Worm (Caenorhabditis elegans): ENCODE results near the gene H12I19.115.

The H12I19.115 gene

DNA sequence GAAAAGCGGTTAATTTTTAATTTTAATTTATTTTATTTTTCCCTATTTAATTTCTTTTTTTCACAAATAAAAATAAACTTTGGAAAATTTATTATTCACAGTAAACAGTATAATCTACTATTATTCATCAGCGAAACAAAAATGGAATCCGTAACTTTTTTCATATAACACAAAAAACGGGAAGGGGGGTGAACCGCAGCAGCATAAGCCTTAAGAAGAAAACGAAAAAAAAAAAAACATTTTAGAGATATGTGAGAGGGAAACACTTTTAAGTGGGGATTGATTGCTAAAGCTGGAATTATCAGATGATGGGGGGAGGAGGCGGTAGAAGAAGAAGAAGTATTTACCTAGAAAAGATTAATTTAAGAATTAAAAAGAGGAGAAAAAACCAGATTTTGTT is 20.0 kb downstream of the H12I19.115 start:
- TF ChIP-seq snpc-1.2 (GFP tag; IDR thresholded peaks at IDR 0.05) (peak; percentile 32; the same call in 1 of the 2 replicates), zfp-2 (tag; optimal IDR thresholded peaks at IDR 0.05) (no peak), lir-3 (tag; optimal IDR thresholded peaks at IDR 0.05) (no peak), nhr-102 (tag; optimal IDR thresholded peaks at IDR 0.05) (no peak), mdl-1 (tag; optimal IDR thresholded peaks at IDR 0.05) (no peak), F37D6.2 (tag; optimal IDR thresholded peaks at IDR 0.05) (no peak), ceh-44 (GFP tag; IDR thresholded peaks at IDR 0.05) (no peak)

DNA sequence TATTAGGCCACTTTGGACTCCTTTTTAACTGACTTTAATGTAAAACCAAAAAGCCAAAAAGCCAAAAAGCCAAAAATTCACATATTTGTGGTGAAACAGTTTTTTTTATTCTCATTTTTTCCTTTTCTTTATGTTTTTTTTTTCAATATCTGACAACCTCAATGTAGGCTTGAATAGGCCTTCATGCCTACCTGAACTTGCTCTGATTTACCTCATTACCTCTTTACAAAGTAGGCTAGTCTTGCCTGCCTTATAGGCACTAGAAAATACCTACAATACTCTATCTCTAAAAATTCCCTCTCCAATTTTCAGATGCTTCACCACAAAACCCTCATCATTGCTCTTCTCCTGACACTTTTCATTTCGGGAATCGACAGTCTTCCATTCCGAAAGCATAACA is 21.4 kb downstream of the H12I19.115 start, which contains the start of gene ins-34:
TSS of gene ins-34 (plus strand) at position 301 of the 400 bp plus-strand sequence.
- TF ChIP-seq nhr-102 (tag; optimal IDR thresholded peaks at IDR 0.05) (no peak), unc-62 (GFP tag; optimal IDR thresholded peaks at IDR 0.05 in 1 of 2) (no peak), unc-62 (tag; optimal IDR thresholded peaks at IDR 0.05) (no peak), dve-1 (tag; optimal IDR thresholded peaks at IDR 0.05; ENCODE audit: insufficient read depth) (no peak), dmd-6 (GFP tag; IDR thresholded peaks at IDR 0.05) (no peak)

DNA sequence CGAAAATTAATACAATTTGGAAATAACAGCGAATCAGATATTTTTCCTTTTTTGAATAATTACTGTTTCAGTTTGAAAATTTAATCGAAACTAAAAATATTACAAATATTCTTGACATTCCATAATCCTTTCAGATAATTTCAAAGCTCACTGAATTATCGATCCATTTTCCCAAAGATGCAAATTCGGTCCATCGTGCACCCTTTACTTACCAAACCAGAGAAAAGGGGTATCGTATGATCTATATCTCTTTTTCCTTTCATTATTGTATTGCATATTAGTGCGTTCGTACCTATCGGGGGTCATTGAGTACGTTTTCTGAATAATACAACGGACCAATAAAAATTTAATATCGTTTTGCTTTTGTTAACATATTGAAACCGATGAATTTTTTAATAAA is 22.9 kb downstream of the H12I19.115 start:
- TF ChIP-seq T20F7.1 (GFP tag; optimal IDR thresholded peaks at IDR 0.05) (no peak), jun-1 (tag; optimal IDR thresholded peaks at IDR 0.05) (no peak), nhr-25 (tag; optimal IDR thresholded peaks at IDR 0.05; ENCODE audit: borderline replicate concordance, insufficient read depth) (no peak), aly-2 (tag; optimal IDR thresholded peaks at IDR 0.05) (no peak), zip-11 (GFP tag; IDR thresholded peaks at IDR 0.05) (no peak), vab-7 (GFP tag; IDR thresholded peaks at IDR 0.05) (no peak), hlh-11 (tag; optimal IDR thresholded peaks at IDR 0.05) (no peak), set-16 (GFP tag; IDR thresholded peaks at IDR 0.05) (no peak)

DNA sequence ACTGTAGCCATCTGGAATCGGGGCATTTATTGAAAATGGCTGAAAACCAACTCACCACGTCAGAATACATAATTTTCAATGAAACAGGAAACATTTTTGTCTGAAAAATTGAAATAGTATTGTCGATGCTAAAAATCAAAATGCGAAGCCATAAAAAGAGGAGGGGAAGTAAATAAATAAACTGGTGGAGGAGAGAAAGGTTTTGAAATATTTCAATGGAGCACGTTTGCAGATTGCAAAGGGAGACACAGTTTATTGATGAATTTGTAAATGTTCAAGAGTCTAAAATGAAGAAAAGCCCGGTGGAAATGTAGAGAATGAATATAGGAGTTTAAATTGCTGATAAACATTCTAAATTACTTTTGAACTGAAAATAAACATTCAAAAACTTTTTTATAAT is 24.6 kb downstream of the H12I19.115 start, which contains the start of gene F52B11.5:
TSS of gene F52B11.5 (minus strand) at position 178 of the 400 bp plus-strand sequence.
- TF ChIP-seq dve-1 (tag; optimal IDR thresholded peaks at IDR 0.05; ENCODE audit: insufficient read depth): peak; percentile 39
- no peak for TF ChIP-seq lin-1 (GFP tag; IDR thresholded peaks at IDR 0.05)
- peak; percentile 43; the same call in 1 of the 2 replicates for TF ChIP-seq lin-38 (GFP tag; IDR thresholded peaks at IDR 0.05)
- no peak for TF ChIP-seq spr-3 (GFP tag; optimal IDR thresholded peaks at IDR 0.05)
- TF ChIP-seq daf-16 (GFP tag; optimal IDR thresholded peaks at IDR 0.05): no peak
- TF ChIP-seq daf-16 (tag; optimal IDR thresholded peaks at IDR 0.05): peak; percentile 74
- TF ChIP-seq nhr-28 (tag; optimal IDR thresholded peaks at IDR 0.05): peak; percentile 28
- peak; percentile 37 for TF ChIP-seq pqm-1 (tag; optimal IDR thresholded peaks at IDR 0.05)
- TF ChIP-seq nhr-77 (tag; optimal IDR thresholded peaks at IDR 0.05): peak; percentile 39
- no peak for TF ChIP-seq nhr-25 (tag; optimal IDR thresholded peaks at IDR 0.05; ENCODE audit: borderline replicate concordance, insufficient read depth)
- TF ChIP-seq F10B5.3 (tag; optimal IDR thresholded peaks at IDR 0.05): no peak
- TF ChIP-seq spr-1 (tag; optimal IDR thresholded peaks at IDR 0.05): no peak
- no peak for TF ChIP-seq lin-15B (tag; optimal IDR thresholded peaks at IDR 0.05)
- no peak for TF ChIP-seq hlh-11 (tag; optimal IDR thresholded peaks at IDR 0.05)
- peak; percentile 26 for TF ChIP-seq dpl-1 (GFP tag; optimal IDR thresholded peaks at IDR 0.05)
- 0 out of 2 replicates have a peak, but pooled peaks have one; percentile 24 for TF ChIP-seq php-3 (GFP tag; IDR thresholded peaks at IDR 0.05)
- peak; percentile 52 for TF ChIP-seq nhr-6 (tag; optimal IDR thresholded peaks at IDR 0.05)
- TF ChIP-seq aly-2 (tag; optimal IDR thresholded peaks at IDR 0.05): no peak
- TF ChIP-seq dmd-9 (GFP tag; IDR thresholded peaks at IDR 0.05): no peak
- no peak for TF ChIP-seq Y5F2A.4 (GFP tag; optimal IDR thresholded peaks at IDR 0.05)

DNA sequence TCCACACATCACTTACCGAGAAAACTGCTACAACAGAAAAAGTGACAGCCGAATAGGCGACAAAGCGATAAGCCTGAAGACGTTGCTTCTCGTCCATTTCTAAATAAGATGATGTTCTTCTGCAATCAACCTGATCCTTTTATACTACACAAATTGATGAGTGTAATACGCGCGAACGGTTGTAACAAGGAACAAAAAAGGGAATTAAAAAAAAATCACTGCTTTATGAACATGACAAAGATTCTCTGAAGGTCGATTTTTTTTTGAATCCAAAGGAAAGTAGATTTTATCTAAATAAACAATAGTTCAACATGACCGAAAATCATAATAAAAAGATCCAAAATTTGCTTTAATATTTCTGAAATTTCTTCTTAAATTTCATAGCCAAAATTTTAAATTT is 28.4 kb downstream of the H12I19.115 start, which contains the start of gene col-133:
TSS of gene col-133 (minus strand) at position 101 of the 400 bp plus-strand sequence.
- TF ChIP-seq lir-3 (tag; optimal IDR thresholded peaks at IDR 0.05) (no peak), nhr-42 (GFP tag; IDR thresholded peaks at IDR 0.05) (no peak)

Measured in whole organism, L4 larva.